Worm (Caenorhabditis elegans) whole organism, L4/young adult: ENCODE measurements around the gene hsp-75.

Source experiments
- W03F9.2 ChIP-seq: fragments of 150-350 bp; optimal IDR thresholded peaks from 2 replicates; lab custom pipeline; 2014; ENCODE audit warnings: missing biosample characterization, missing genetic modification characterization
- dao-5 ChIP-seq: sonication (generic microtip); optimal IDR thresholded peaks from 2 replicates; lab custom pipeline; 2016; ENCODE audit warnings: missing genotype, missing genetic modification characterization, moderate library complexity, missing compliant biosample characterization
- him-1 ChIP-seq: sonication (generic microtip); optimal IDR thresholded peaks from 2 replicates; lab custom pipeline; 2016; ENCODE audit warnings: missing genotype, missing genetic modification reagents, missing genetic modification characterization, missing compliant biosample characterization

The hsp-75 gene

DNA sequence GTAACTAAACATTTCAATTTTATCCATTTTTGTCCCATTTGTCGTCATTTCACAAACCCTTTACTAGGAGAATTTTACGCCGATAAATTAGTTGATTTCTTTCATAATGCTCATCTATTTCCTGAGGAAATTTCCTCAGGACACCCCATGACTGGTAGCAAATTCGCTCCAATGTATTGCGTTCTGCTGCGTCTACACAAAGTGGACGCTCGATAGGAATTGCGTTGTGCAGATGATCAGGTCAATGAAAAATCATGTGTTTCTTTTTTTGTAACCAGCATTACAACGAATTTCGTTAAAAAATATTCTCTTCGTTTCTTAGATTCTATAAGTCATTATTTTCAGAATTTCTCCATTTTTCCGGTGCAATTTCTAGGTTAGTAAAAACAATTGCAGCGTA, 44.7 kb downstream of the hsp-75 start, which contains the start of gene epg-4:
epg-4 (plus strand) TSS at position 346 of the 400 bp plus-strand sequence.
- TF ChIP-seq him-1 (tag; lab: Kevin White, UChicago): no peak
- TF ChIP-seq W03F9.2 (tag; lab: Kevin White, UChicago): no peak
- TF ChIP-seq dao-5 (tag; lab: Kevin White, UChicago): no peak

- TF ChIP-seq W03F9.2 (tag; lab: Kevin White, UChicago) (no peak), dao-5 (tag; lab: Kevin White, UChicago) (no peak), him-1 (tag; lab: Kevin White, UChicago) (no peak)
These were observed 45.9 kb downstream of the hsp-75 start, which contains the start of gene ndab-2 for ce11 chrIII:7180613-7181012. ndab-2 (plus strand) TSS chrIII:7180752.

DNA sequence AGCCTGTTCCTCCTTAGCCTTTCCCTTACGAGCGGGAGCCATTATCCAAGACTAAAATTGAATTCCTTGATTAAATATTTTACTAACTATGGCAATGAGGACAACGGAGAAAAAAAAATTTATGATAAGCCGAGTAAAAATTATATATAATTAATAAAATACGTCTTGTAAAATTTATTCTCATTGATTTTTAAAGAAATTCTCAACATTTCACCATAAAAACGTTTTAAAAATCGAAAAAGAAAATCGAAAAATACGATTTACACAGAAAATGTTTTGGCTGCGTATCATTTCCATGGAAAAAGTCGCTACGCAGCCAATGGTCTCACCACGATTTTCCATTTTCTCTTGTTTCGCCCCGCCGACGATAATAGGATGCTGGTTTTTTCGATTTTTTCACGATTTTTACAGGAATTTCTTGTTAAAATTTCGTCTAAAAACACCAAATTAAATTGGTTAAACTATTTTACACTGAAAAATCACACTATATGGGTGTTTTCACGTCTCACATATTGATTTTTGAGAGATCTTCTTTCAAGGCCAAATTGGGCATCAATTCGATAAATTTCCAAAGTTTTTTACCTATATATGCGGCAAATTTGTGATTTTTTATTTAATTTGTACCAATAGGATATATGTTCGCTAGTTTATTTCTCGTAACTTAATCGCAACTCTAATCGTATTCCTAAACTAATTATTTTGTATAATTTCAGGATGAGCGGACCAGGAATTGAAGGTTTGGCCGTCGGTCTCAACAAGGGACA, 46.8 kb downstream of the hsp-75 start, which contains the start of the genes rps-14 and rpl-36:
rps-14 (minus strand) TSS at position 51 of the 764 bp plus-strand sequence.
rpl-36 (plus strand) TSS at position 714 of the 764 bp plus-strand sequence.
- TF ChIP-seq dao-5 (tag; lab: Kevin White, UChicago) (no peak), W03F9.2 (tag; lab: Kevin White, UChicago) (peak; percentile 72), him-1 (tag; lab: Kevin White, UChicago) (peak; percentile 26)

- TF ChIP-seq him-1 (tag; lab: Kevin White, UChicago) (no peak), W03F9.2 (tag; lab: Kevin White, UChicago) (no peak), dao-5 (tag; lab: Kevin White, UChicago) (no peak)
These were observed 48.0 kb downstream of the hsp-75 start for ce11 chrIII:7178497-7178896.
